Fruit fly (Drosophila melanogaster): ENCODE measurements around the gene rt.

DNA sequence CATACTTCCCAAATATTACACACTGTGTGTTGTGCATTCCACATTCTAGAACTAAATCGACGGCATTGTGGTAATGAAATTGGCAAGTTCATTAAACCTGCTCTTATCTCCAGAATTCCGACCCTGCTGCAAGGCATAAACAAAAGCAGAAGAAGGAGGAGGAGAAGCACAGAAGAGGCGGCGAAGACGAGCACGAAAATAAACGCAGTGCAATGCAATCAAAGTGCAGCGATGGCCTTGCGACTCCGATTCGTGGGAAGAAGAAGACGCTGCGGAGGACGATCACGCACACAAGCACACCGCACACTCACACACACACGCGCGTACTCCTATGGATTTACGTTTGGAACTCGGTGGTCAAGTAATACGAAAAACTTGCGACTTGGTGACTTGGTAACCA is 26.7 kb downstream of the rt start:
- TF ChIP-seq fru (GFP tag; optimal IDR thresholded peaks at IDR 0.05) (no peak), Dfd (GFP tag; optimal IDR thresholded peaks at IDR 0.05) (no peak), sage (GFP tag; optimal IDR thresholded peaks at IDR 0.05) (no peak), CrebA (GFP tag; optimal IDR thresholded peaks at IDR 0.05; ENCODE audit: borderline replicate concordance) (no peak), woc (GFP tag; optimal IDR thresholded peaks at IDR 0.05) (no peak), lola (GFP tag; optimal IDR thresholded peaks at IDR 0.05) (no peak), foxo (GFP tag; optimal IDR thresholded peaks at IDR 0.05) (no peak), Myc (optimal IDR thresholded peaks at IDR 0.05) (no peak), br (GFP tag; optimal IDR thresholded peaks at IDR 0.05) (no peak), Dif (GFP tag; optimal IDR thresholded peaks at IDR 0.05; ENCODE audit: partially characterized antibody) (no peak), pan (optimal IDR thresholded peaks at IDR 0.05) (no peak), psq (GFP tag; optimal IDR thresholded peaks at IDR 0.05) (peak; percentile 89), sv (GFP tag; optimal IDR thresholded peaks at IDR 0.05) (no peak)
